Worm (Caenorhabditis elegans): ENCODE results near the gene ZK742.7.

DNA sequence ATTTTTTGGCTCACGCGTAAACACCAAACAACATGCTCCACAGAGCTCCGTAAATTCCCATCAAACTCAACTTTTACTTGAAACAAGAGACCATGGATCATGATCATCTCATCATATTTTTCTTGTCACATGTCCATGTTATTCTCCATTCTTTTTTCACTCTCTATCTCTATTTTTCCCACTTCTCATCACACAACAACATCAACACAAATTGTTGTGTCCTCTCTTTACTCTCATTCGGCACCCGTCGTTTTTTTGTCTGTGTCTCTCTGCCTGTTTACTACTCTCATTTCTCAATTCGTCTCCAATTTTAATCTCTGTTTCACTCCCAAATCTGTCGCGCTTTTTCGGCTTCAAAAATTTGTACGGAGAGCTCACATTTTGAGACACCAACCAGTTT lies 38.9 kb upstream of the ZK742.7 start:
- no peak for TF ChIP-seq ztf-11 (tag; optimal IDR thresholded peaks at IDR 0.05)
- peak; percentile 66 for TF ChIP-seq ces-1 (GFP tag; optimal IDR thresholded peaks at IDR 0.05)
- peak; percentile 70 for TF ChIP-seq unc-62 (GFP tag; optimal IDR thresholded peaks at IDR 0.05)
- TF ChIP-seq pha-4 (tag; optimal IDR thresholded peaks at IDR 0.05) = no peak
- no peak for TF ChIP-seq elt-3 (tag; optimal IDR thresholded peaks at IDR 0.05)
- no peak for TF ChIP-seq blmp-1 (tag; optimal IDR thresholded peaks at IDR 0.05)
- TF ChIP-seq unc-120 (tag; optimal IDR thresholded peaks at IDR 0.05; ENCODE audit: poor library complexity, severe bottlenecking) = peak; percentile 27
- no peak for TF ChIP-seq cnd-1 (tag; optimal IDR thresholded peaks at IDR 0.05)
- no peak for TF ChIP-seq ceh-83 (GFP tag; optimal IDR thresholded peaks at IDR 0.05)
- TF ChIP-seq nhr-76 (tag; optimal IDR thresholded peaks at IDR 0.05) = no peak
- no peak for TF ChIP-seq lsy-2 (tag; optimal IDR thresholded peaks at IDR 0.05)
- TF ChIP-seq unc-39 (tag; optimal IDR thresholded peaks at IDR 0.05) = no peak
- no peak for TF ChIP-seq lin-13 (tag; optimal IDR thresholded peaks at IDR 0.05)
- no peak for TF ChIP-seq tbx-8 (GFP tag; optimal IDR thresholded peaks at IDR 0.05)
